Worm (Caenorhabditis elegans) whole organism, L4 larva: Measurements from ENCODE around the gene ZK218.1.

Experiments
- ZK337.2 ChIP-seq: fragments of 200-800 bp; sonication (Bioruptor generic); IDR thresholded peaks from 2 replicates; pipeline ENCODE4 v1.3.6; 2022; ENCODE audit warnings: missing genetic modification reagents, missing genetic modification characterization, missing compliant biosample characterization
- ama-1 ChIP-seq: fragments of 150-350 bp; optimal IDR thresholded peaks from 2 replicates; lab custom pipeline; 2014; ENCODE audit warnings: inconsistent platforms, mixed read lengths
- ceh-82 ChIP-seq: sonication (generic microtip); optimal IDR thresholded peaks from 2 replicates; lab custom pipeline; 2017; ENCODE audit warnings: missing biosample characterization, missing genetic modification characterization
- lin-13 ChIP-seq: fragments of 150-350 bp; optimal IDR thresholded peaks from 2 replicates; lab custom pipeline; 2014; ENCODE audit warnings: missing biosample characterization, missing genetic modification reagents, missing genetic modification characterization
- lin-15B ChIP-seq: fragments of 150-350 bp; sonication (generic microtip); optimal IDR thresholded peaks from 3 replicates; lab custom pipeline; 2014; ENCODE audit warnings: missing biosample characterization, missing genetic modification characterization
- nhr-237 ChIP-seq: sonication (generic microtip); optimal IDR thresholded peaks from 2 replicates; lab custom pipeline; 2017; ENCODE audit warnings: missing biosample characterization, missing genetic modification characterization
- nhr-76 ChIP-seq: fragments of 150-350 bp; optimal IDR thresholded peaks from 2 replicates; lab custom pipeline; 2014; ENCODE audit warnings: missing biosample characterization, missing genetic modification characterization
- nhr-77 ChIP-seq: fragments of 150-350 bp; optimal IDR thresholded peaks from 2 replicates; lab custom pipeline; 2014; ENCODE audit warnings: missing biosample characterization, missing genetic modification characterization
- zag-1 ChIP-seq: fragments of 150-350 bp; optimal IDR thresholded peaks from 2 replicates; lab custom pipeline; 2014; ENCODE audit warnings: missing biosample characterization, missing genetic modification characterization
- ztf-11 ChIP-seq: fragments of 150-350 bp; optimal IDR thresholded peaks from 2 replicates; lab custom pipeline; 2014; ENCODE audit warnings: missing biosample characterization, missing genetic modification characterization

- TF ChIP-seq nhr-77 (tag; lab: Kevin White, UChicago), result no peak
- TF ChIP-seq nhr-76 (tag; lab: Kevin White, UChicago), result no peak
- no peak for TF ChIP-seq zag-1 (tag; lab: Kevin White, UChicago)
- TF ChIP-seq nhr-237 (tag; lab: Kevin White, UChicago), result no peak
- no peak for TF ChIP-seq lin-13 (GFP tag; lab: Kevin White, UChicago)
- no peak for TF ChIP-seq ZK337.2
- TF ChIP-seq ama-1 (lab: Kevin White, UChicago), result no peak
- TF ChIP-seq ztf-11 (tag; lab: Kevin White, UChicago), result no peak
- TF ChIP-seq ceh-82 (tag; lab: Kevin White, UChicago), result no peak
- no peak for TF ChIP-seq lin-15B (tag; lab: Kevin White, UChicago)
Observed at ce11 chrV:17068839-17069238, 23.5 kb upstream of the ZK218.1 start, which contains the start of gene T05E12.8.
